Fruit fly (Drosophila melanogaster) whole organism, wandering third instar larva: ENCODE results near the gene Nubp2.
A peak's percentile ranks its signal among the peaks of the same experiment; 100 is the strongest.

ENCODE experiments used
- Abd-B ChIP-seq: fragments of >200 bp; optimal IDR thresholded peaks from 2 replicates; lab custom pipeline; 2017; ENCODE audit warnings: missing biosample characterization, missing genetic modification characterization
- CG32264 ChIP-seq: fragments of 200-800 bp; sonication (Bioruptor generic); optimal IDR thresholded peaks from 2 replicates; lab custom pipeline; 2016; ENCODE audit warnings: missing biosample characterization, missing genetic modification characterization
- CG9705 ChIP-seq: fragments of 200-800 bp; sonication (Bioruptor generic); optimal IDR thresholded peaks from 2 replicates; lab custom pipeline; 2018; ENCODE audit warnings: missing biosample characterization, mild to moderate bottlenecking, missing genetic modification characterization
- CrebA ChIP-seq: fragments of 200-800 bp; sonication (Bioruptor generic); optimal IDR thresholded peaks from 2 replicates; lab custom pipeline; 2016; ENCODE audit warnings: missing biosample characterization, mild to moderate bottlenecking, missing genetic modification characterization, borderline replicate concordance
- Dfd ChIP-seq: fragments of >200 bp; optimal IDR thresholded peaks from 2 replicates; lab custom pipeline; 2017; ENCODE audit warnings: missing biosample characterization, missing genetic modification characterization
- Dif ChIP-seq: fragments of 200-275, 200-300 bp; sonication (Bioruptor generic); optimal IDR thresholded peaks from 2 replicates; lab custom pipeline; 2018; ENCODE audit warnings: missing biosample characterization, missing genetic modification characterization; ENCODE audit not compliant: partially characterized antibody
- GATAd ChIP-seq: sonication (Bioruptor generic); optimal IDR thresholded peaks from 2 replicates; lab custom pipeline; 2016; ENCODE audit warnings: missing biosample characterization, missing genetic modification characterization
- HLH106 ChIP-seq: fragments of 200-800 bp; optimal IDR thresholded peaks from 3 replicates; lab custom pipeline; 2019; ENCODE audit warnings: missing biosample characterization, mild to moderate bottlenecking, missing genetic modification characterization, moderate library complexity
- Hnf4 ChIP-seq: fragments of 200-800 bp; sonication (Bioruptor generic); optimal IDR thresholded peaks from 2 replicates; lab custom pipeline; 2016; ENCODE audit warnings: missing biosample characterization, mild to moderate bottlenecking, missing genetic modification characterization
- Hr83 ChIP-seq: fragments of 200-300 bp; sonication (Bioruptor generic); optimal IDR thresholded peaks from 2 replicates; lab custom pipeline; 2016; ENCODE audit warnings: missing biosample characterization, mild to moderate bottlenecking, missing genetic modification characterization, moderate library complexity; ENCODE audit not compliant: poor library complexity, severe bottlenecking
- Jra ChIP-seq: sonication (Bioruptor generic); optimal IDR thresholded peaks from 2 replicates; lab custom pipeline; 2016; ENCODE audit warnings: missing biosample characterization, missing genetic modification characterization
- Mio ChIP-seq: sonication (Bioruptor generic); optimal IDR thresholded peaks from 2 replicates; lab custom pipeline; 2016; ENCODE audit warnings: missing biosample characterization, missing genetic modification characterization
- Myc ChIP-seq: fragments of >200 bp; optimal IDR thresholded peaks from 2 replicates; lab custom pipeline; 2017
- N ChIP-seq: fragments of >200 bp; optimal IDR thresholded peaks from 2 replicates; lab custom pipeline; 2018; ENCODE audit warnings: missing biosample characterization, missing external identifiers, missing genetic modification characterization
- OdsH ChIP-seq: fragments of 200-800 bp; sonication (Bioruptor generic); optimal IDR thresholded peaks from 2 replicates; lab custom pipeline; 2016; ENCODE audit warnings: missing biosample characterization, mild to moderate bottlenecking, missing genetic modification characterization
- Rel ChIP-seq, 2 experiments: fragments of 200-800 bp; sonication (Bioruptor generic) in 1 of 2; optimal IDR thresholded peaks; 2 replicates in 1 of 2; 3 replicates in 1 of 2; lab custom pipeline; 2016 to 2019; ENCODE audit warnings: mild to moderate bottlenecking in 2 of 2, missing biosample characterization in 2 of 2, missing genetic modification characterization in 2 of 2, moderate library complexity in 1 of 2
- Sp1 ChIP-seq: fragments of 200-800 bp; sonication (Bioruptor generic); optimal IDR thresholded peaks from 3 replicates; lab custom pipeline; 2019; ENCODE audit warnings: missing biosample characterization, mild to moderate bottlenecking, missing genetic modification characterization, moderate library complexity
- br ChIP-seq: fragments of 200-800 bp; sonication (Bioruptor generic); optimal IDR thresholded peaks from 2 replicates; lab custom pipeline; 2016; ENCODE audit warnings: missing biosample characterization, missing genetic modification characterization
- brk ChIP-seq: fragments of 200-800 bp; sonication (Bioruptor generic); optimal IDR thresholded peaks from 2 replicates; lab custom pipeline; 2016; ENCODE audit warnings: missing biosample characterization, mild to moderate bottlenecking, missing genetic modification characterization
- dl ChIP-seq, 2 experiments: fragments of 175-275, 200-275 bp in 1 of 2; fragments of 200-275 bp in 1 of 2; sonication (Bioruptor generic); optimal IDR thresholded peaks; lab custom pipeline; 2018; ENCODE audit warnings: mild to moderate bottlenecking in 2 of 2, missing biosample characterization in 2 of 2, missing genetic modification characterization in 2 of 2, moderate library complexity in 2 of 2; ENCODE audit not compliant: partially characterized antibody in 2 of 2, insufficient read depth in 1 of 2
- dmrt93B ChIP-seq: fragments of 200-800 bp; sonication (Bioruptor generic); optimal IDR thresholded peaks from 2 replicates; lab custom pipeline; 2018; ENCODE audit warnings: missing biosample characterization, mild to moderate bottlenecking, missing genetic modification characterization
- dsf ChIP-seq: sonication (Bioruptor generic); optimal IDR thresholded peaks from 2 replicates; lab custom pipeline; 2016; ENCODE audit warnings: missing biosample characterization, missing genetic modification characterization, borderline replicate concordance
- ey ChIP-seq: fragments of 200-800 bp; sonication (Bioruptor generic); optimal IDR thresholded peaks from 2 replicates; lab custom pipeline; 2016; ENCODE audit warnings: missing biosample characterization, missing genetic modification characterization
- foxo ChIP-seq, 2 experiments: fragments of 200-800 bp; sonication (Bioruptor generic); optimal IDR thresholded peaks; 2 replicates in 1 of 2; 3 replicates in 1 of 2; lab custom pipeline; 2016 to 2017; ENCODE audit warnings: missing biosample characterization in 2 of 2, missing genetic modification characterization in 2 of 2
- fru ChIP-seq: fragments of 200-800 bp; sonication (Bioruptor generic); optimal IDR thresholded peaks from 3 replicates; lab custom pipeline; 2016; ENCODE audit warnings: missing biosample characterization, mild to moderate bottlenecking, missing genetic modification characterization
- h ChIP-seq: fragments of 200-800 bp; sonication (Bioruptor generic); optimal IDR thresholded peaks from 3 replicates; lab custom pipeline; 2016; ENCODE audit warnings: missing biosample characterization, mild to moderate bottlenecking, missing genetic modification characterization
- jim ChIP-seq: fragments of 175-275, 200-325 bp; sonication (Bioruptor generic); optimal IDR thresholded peaks from 2 replicates; lab custom pipeline; 2016; ENCODE audit warnings: missing biosample characterization, mild to moderate bottlenecking, missing genetic modification characterization
- lola ChIP-seq: fragments of >200 bp; optimal IDR thresholded peaks from 2 replicates; lab custom pipeline; 2017; ENCODE audit warnings: missing biosample characterization, missing genetic modification characterization
- psq ChIP-seq: fragments of 200-800 bp; sonication (Bioruptor generic); optimal IDR thresholded peaks from 3 replicates; lab custom pipeline; 2017; ENCODE audit warnings: missing biosample characterization, mild to moderate bottlenecking, missing genetic modification characterization, moderate library complexity
- sage ChIP-seq: fragments of 200-800 bp; sonication (Bioruptor generic); optimal IDR thresholded peaks from 2 replicates; lab custom pipeline; 2016; ENCODE audit warnings: missing biosample characterization, mild to moderate bottlenecking, missing genetic modification characterization
- sv ChIP-seq: fragments of 200-800 bp; sonication (Bioruptor generic); optimal IDR thresholded peaks from 3 replicates; lab custom pipeline; 2016; ENCODE audit warnings: missing biosample characterization, missing genetic modification characterization
- tai ChIP-seq: sonication (Bioruptor generic); optimal IDR thresholded peaks from 2 replicates; lab custom pipeline; 2016; ENCODE audit warnings: missing biosample characterization, missing genetic modification characterization
- usp ChIP-seq: fragments of >200 bp; optimal IDR thresholded peaks from 2 replicates; lab custom pipeline; 2017; ENCODE audit warnings: missing biosample characterization, missing genetic modification characterization
- woc ChIP-seq: sonication (Bioruptor generic); optimal IDR thresholded peaks from 2 replicates; lab custom pipeline; 2016; ENCODE audit warnings: missing biosample characterization, mild to moderate bottlenecking, missing genetic modification characterization

Gene Nubp2

dm6 chr3L:20537655-20538300 is 11.4 kb downstream of the Nubp2 start:
- TF ChIP-seq CG32264 (GFP tag; lab: Kevin White, UChicago) (no peak), Rel (GFP tag; optimal IDR thresholded peaks at IDR 0.05; lab: Kevin White, UChicago) (no peak), Rel (tag; optimal IDR thresholded peaks at IDR 0.05; lab: Kevin White, UChicago) (no peak), fru (GFP tag; lab: Kevin White, UChicago) (no peak), CrebA (GFP tag; lab: Kevin White, UChicago) (no peak), psq (no peak), woc (GFP tag; lab: Kevin White, UChicago) (no peak), tai (GFP tag; lab: Kevin White, UChicago) (no peak), br (GFP tag; lab: Kevin White, UChicago) (no peak)

DNA sequence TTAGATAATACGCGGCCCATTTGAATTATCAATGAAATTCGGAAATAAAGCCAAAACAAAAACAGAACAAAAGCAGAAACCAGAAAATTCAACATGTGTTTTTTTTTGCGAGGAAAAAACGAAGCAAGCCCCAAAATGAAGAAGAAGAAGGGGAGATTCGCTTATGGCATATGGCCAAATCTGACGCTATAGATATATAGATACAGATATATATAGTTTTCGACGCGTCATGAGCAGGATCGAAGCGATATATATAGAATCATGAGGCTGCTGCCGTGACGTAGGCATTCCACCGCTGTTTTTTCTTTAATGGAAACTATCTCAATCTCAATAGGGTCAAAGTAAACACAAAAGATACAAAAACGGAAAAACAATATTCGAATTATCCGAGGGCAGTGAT is 12.1 kb downstream of the Nubp2 start:
- TF ChIP-seq ey (GFP tag; lab: Kevin White, UChicago), result no peak
- TF ChIP-seq Sp1 (GFP tag; lab: Kevin White, UChicago), result no peak
- no peak for TF ChIP-seq Dfd (GFP tag; lab: Kevin White, UChicago)
- no peak for TF ChIP-seq Rel (GFP tag; optimal IDR thresholded peaks at IDR 0.05; lab: Kevin White, UChicago)
- TF ChIP-seq Rel (tag; optimal IDR thresholded peaks at IDR 0.05; lab: Kevin White, UChicago), result no peak
- TF ChIP-seq N (GFP tag; lab: Kevin White, UChicago), result no peak
- TF ChIP-seq psq, result no peak
- no peak for TF ChIP-seq dsf (GFP tag; lab: Kevin White, UChicago)
- no peak for TF ChIP-seq foxo (GFP tag; optimal IDR thresholded peaks at IDR 0.05; lab: Kevin White, UChicago)
- TF ChIP-seq h, result no peak
- no peak for TF ChIP-seq usp (GFP tag; lab: Kevin White, UChicago)
- no peak for TF ChIP-seq CG32264 (GFP tag; lab: Kevin White, UChicago)
- no peak for TF ChIP-seq dl (GFP tag; optimal IDR thresholded peaks at IDR 0.05; lab: Kevin White, UChicago; ENCODE audit: insufficient read depth in 1 of 2, partially characterized antibody in 2 of 2)
- TF ChIP-seq brk (GFP tag; lab: Kevin White, UChicago), result no peak
- no peak for TF ChIP-seq Hnf4 (GFP tag; lab: Kevin White, UChicago)
- TF ChIP-seq Abd-B (GFP tag; lab: Kevin White, UChicago), result no peak
- no peak for TF ChIP-seq Myc (lab: Kevin White, UChicago)

- TF ChIP-seq dmrt93B (no peak), ey (GFP tag; lab: Kevin White, UChicago) (peak; percentile 2), h (peak; percentile 1)
These were observed 13.0 kb downstream of the Nubp2 start for dm6 chr3L:20539116-20539990.

dm6 chr3L:20540182-20540974 is 14.0 kb downstream of the Nubp2 start, which contains the start of gene Rcd2:
Gene Rcd2, minus strand, starts transcription at chr3L:20540417.
- TF ChIP-seq Jra (GFP tag; lab: Kevin White, UChicago), result no peak
- TF ChIP-seq Hnf4 (GFP tag; lab: Kevin White, UChicago), result peak; percentile 29
- peak; percentile 38 for TF ChIP-seq CG9705 (GFP tag; lab: Kevin White, UChicago)
- TF ChIP-seq woc (GFP tag; lab: Kevin White, UChicago), result peak; percentile 66
- no peak for TF ChIP-seq N (GFP tag; lab: Kevin White, UChicago)
- TF ChIP-seq dmrt93B, result peak; percentile 24
- peak; percentile 36 for TF ChIP-seq sv (GFP tag; lab: Kevin White, UChicago)
- peak; percentile 73 for TF ChIP-seq OdsH (GFP tag; lab: Kevin White, UChicago)
- TF ChIP-seq CrebA (GFP tag; lab: Kevin White, UChicago), result peak; percentile 79
- TF ChIP-seq lola (GFP tag; lab: Kevin White, UChicago), result no peak
- peak; percentile 60 for TF ChIP-seq psq
- TF ChIP-seq Dif (GFP tag; lab: Kevin White, UChicago), result peak; percentile 65
- no peak for TF ChIP-seq dsf (GFP tag; lab: Kevin White, UChicago)
- TF ChIP-seq br (GFP tag; lab: Kevin White, UChicago), result peak; percentile 60
- no peak for TF ChIP-seq Abd-B (GFP tag; lab: Kevin White, UChicago)
- no peak for TF ChIP-seq Mio (GFP tag; lab: Kevin White, UChicago)
- peak; percentile 62 for TF ChIP-seq brk (GFP tag; lab: Kevin White, UChicago)
- no peak for TF ChIP-seq tai (GFP tag; lab: Kevin White, UChicago)
- TF ChIP-seq usp (GFP tag; lab: Kevin White, UChicago), result no peak
- TF ChIP-seq HLH106, result peak; percentile 72
- peak; percentile 2 for TF ChIP-seq jim (GFP tag; lab: Kevin White, UChicago)
- peak; percentile 80 for TF ChIP-seq h
- TF ChIP-seq Hr83 (GFP tag; lab: Kevin White, UChicago), result peak; percentile 50
- TF ChIP-seq Rel (GFP tag; optimal IDR thresholded peaks at IDR 0.05; lab: Kevin White, UChicago), result peak; percentile 3
- TF ChIP-seq Rel (tag; optimal IDR thresholded peaks at IDR 0.05; lab: Kevin White, UChicago), result no peak
- TF ChIP-seq CG32264 (GFP tag; lab: Kevin White, UChicago), result peak; percentile 42
- peak; percentile 80 for TF ChIP-seq Sp1 (GFP tag; lab: Kevin White, UChicago)
- TF ChIP-seq fru (GFP tag; lab: Kevin White, UChicago), result peak; percentile 83
- TF ChIP-seq GATAd, result no peak
- TF ChIP-seq Myc (lab: Kevin White, UChicago), result no peak
- TF ChIP-seq sage (GFP tag; lab: Kevin White, UChicago), result peak; percentile 40
- TF ChIP-seq Dfd (GFP tag; lab: Kevin White, UChicago), result no peak
- peak in 1 of 2 experiments; percentile 67 for TF ChIP-seq foxo (GFP tag; optimal IDR thresholded peaks at IDR 0.05; lab: Kevin White, UChicago)
- peak; percentile 50 for TF ChIP-seq ey (GFP tag; lab: Kevin White, UChicago)
